Fruit fly (Drosophila melanogaster): ENCODE measurements around the gene CG9331.

Gene CG9331

dm6 chr2L:20823196-20824105 is 823 bp downstream of the CG9331 start (continued):
- no peak for TF ChIP-seq CG33557 (GFP tag; optimal IDR thresholded peaks at IDR 0.05)
- peak; percentile 94 for TF ChIP-seq CG1832 (GFP tag; optimal IDR thresholded peaks at IDR 0.05)
- no peak for TF ChIP-seq CG8388 (GFP tag; optimal IDR thresholded peaks at IDR 0.05)
- TF ChIP-seq CG9932 (GFP tag; IDR thresholded peaks at IDR 0.05) = peak; percentile 45
- TF ChIP-seq luna (GFP tag; optimal IDR thresholded peaks at IDR 0.05) = no peak
- no peak for TF ChIP-seq CG5953 (GFP tag; IDR thresholded peaks at IDR 0.05)
- TF ChIP-seq twi (tag; optimal IDR thresholded peaks at IDR 0.05) = peak; percentile 40
- no peak for TF ChIP-seq CG10366 (GFP tag; IDR thresholded peaks at IDR 0.05)
- no peak for TF ChIP-seq CG8765 (GFP tag; IDR thresholded peaks at IDR 0.05)
- no peak for TF ChIP-seq CG12236 (GFP tag; optimal IDR thresholded peaks at IDR 0.05)
- peak; percentile 19 for TF ChIP-seq CG4707 (GFP tag; optimal IDR thresholded peaks at IDR 0.05)
- TF ChIP-seq vfl (GFP tag; optimal IDR thresholded peaks at IDR 0.05) = no peak
- no peak for TF ChIP-seq CG32772 (GFP tag; IDR thresholded peaks at IDR 0.05)
- peak; percentile 17 for TF ChIP-seq cg (GFP tag; optimal IDR thresholded peaks at IDR 0.05)
- peak; percentile 13 for TF ChIP-seq Max (GFP tag; optimal IDR thresholded peaks at IDR 0.05)
- peak; percentile 62 for TF ChIP-seq Sox100B (GFP tag; optimal IDR thresholded peaks at IDR 0.05)
- TF ChIP-seq hkb (optimal IDR thresholded peaks at IDR 0.05) = no peak
- peak; percentile 45 for TF ChIP-seq hkb (GFP tag; IDR thresholded peaks at IDR 0.05)
- TF ChIP-seq CG15479 (GFP tag; optimal IDR thresholded peaks at IDR 0.05) = peak; percentile 57
- peak; percentile 52 for TF ChIP-seq ERR (GFP tag; optimal IDR thresholded peaks at IDR 0.05)
- no peak for TF ChIP-seq ara (GFP tag; IDR thresholded peaks at IDR 0.05)
- TF ChIP-seq Ets97D (GFP tag; optimal IDR thresholded peaks at IDR 0.05) = no peak
- no peak for TF ChIP-seq tx (GFP tag; optimal IDR thresholded peaks at IDR 0.05)
- TF ChIP-seq PHDP (tag; optimal IDR thresholded peaks at IDR 0.05) = no peak
- peak; percentile 37 for TF ChIP-seq her (GFP tag; optimal IDR thresholded peaks at IDR 0.05)
- TF ChIP-seq ken (GFP tag; IDR thresholded peaks at IDR 0.05) = 0 out of 3 replicates have a peak, but pooled peaks have one; percentile 10
- no peak for TF ChIP-seq toy (GFP tag; IDR thresholded peaks at IDR 0.05)
- no peak for TF ChIP-seq tgo (GFP tag; IDR thresholded peaks at IDR 0.05)
- peak; percentile 63 for TF ChIP-seq gem (tag; optimal IDR thresholded peaks at IDR 0.05)
- TF ChIP-seq emc (GFP tag; optimal IDR thresholded peaks at IDR 0.05) = no peak
- TF ChIP-seq CG18476 (GFP tag; optimal IDR thresholded peaks at IDR 0.05) = no peak
- TF ChIP-seq Adf1 (GFP tag; IDR thresholded peaks at IDR 0.05) = peak; percentile 61
- TF ChIP-seq CG31365 (tag; optimal IDR thresholded peaks at IDR 0.05) = peak; percentile 45
- TF ChIP-seq p53 (GFP tag; optimal IDR thresholded peaks at IDR 0.05) = no peak
- no peak for TF ChIP-seq D (optimal IDR thresholded peaks at IDR 0.05)
- TF ChIP-seq D (GFP tag; optimal IDR thresholded peaks at IDR 0.05) = peak; percentile 13
- TF ChIP-seq nerfin-2 (GFP tag; IDR thresholded peaks at IDR 0.05; ENCODE audit: partially characterized antibody) = peak; percentile 43; the same call in 1 of the 2 replicates
- peak; percentile 50 for TF ChIP-seq CG11504 (tag; optimal IDR thresholded peaks at IDR 0.05)
- TF ChIP-seq sr (GFP tag; IDR thresholded peaks at IDR 0.05) = peak; percentile 91
- no peak for TF ChIP-seq CG10274 (GFP tag; optimal IDR thresholded peaks at IDR 0.05)
- peak; percentile 80 for TF ChIP-seq bbx (GFP tag; IDR thresholded peaks at IDR 0.05; ENCODE audit: partially characterized antibody)
- TF ChIP-seq sob (GFP tag; IDR thresholded peaks at IDR 0.05) = peak; percentile 46
- no peak for TF ChIP-seq CG11696 (GFP tag; IDR thresholded peaks at IDR 0.05)
- peak; percentile 81 for TF ChIP-seq HmgD (GFP tag; optimal IDR thresholded peaks at IDR 0.05)
- no peak for TF ChIP-seq disco-r (GFP tag; optimal IDR thresholded peaks at IDR 0.05)
- peak; percentile 41 for TF ChIP-seq CoRest (tag; optimal IDR thresholded peaks at IDR 0.05)
- 0 out of 3 replicates have a peak, but pooled peaks have one; percentile 9 for TF ChIP-seq CG34224 (GFP tag; IDR thresholded peaks at IDR 0.05; ENCODE audit: partially characterized antibody)
- peak; percentile 34 for TF ChIP-seq kah (GFP tag; optimal IDR thresholded peaks at IDR 0.05)
- TF ChIP-seq CG3163 (GFP tag; optimal IDR thresholded peaks at IDR 0.05) = peak; percentile 74
- TF ChIP-seq Chrac-16 (GFP tag; optimal IDR thresholded peaks at IDR 0.05) = no peak

Measured in whole organism, embryonic.